Fruit fly (Drosophila melanogaster): ENCODE results near the gene CG17855.

DNA sequence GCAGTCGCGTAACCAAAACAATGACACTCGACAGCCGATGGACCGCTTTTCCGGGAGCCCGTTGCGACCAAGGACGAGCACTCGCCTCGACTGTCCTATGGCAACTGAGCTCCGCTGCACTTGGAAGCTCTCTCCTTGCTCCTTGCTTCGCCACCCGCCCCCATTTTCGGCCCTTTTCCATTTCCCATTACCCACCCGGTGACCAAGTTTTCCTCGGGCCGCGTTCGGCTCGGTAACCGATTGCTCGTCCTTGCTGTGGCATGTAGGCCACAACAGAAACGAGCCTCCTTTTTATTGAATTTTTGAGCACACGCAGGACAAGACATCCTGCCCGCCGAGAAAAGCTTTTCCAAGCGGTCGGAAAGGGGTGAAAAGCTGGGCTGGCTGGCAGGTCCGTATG is 26.3 kb downstream of the CG17855 start, which contains the start of gene jp:
- TF ChIP-seq psq (optimal IDR thresholded peaks at IDR 0.05) (no peak), EcR (GFP tag; optimal IDR thresholded peaks at IDR 0.05) (no peak), usp (GFP tag; optimal IDR thresholded peaks at IDR 0.05) (no peak), pan (optimal IDR thresholded peaks at IDR 0.05) (no peak)
